Worm (Caenorhabditis elegans) whole organism, young adult: ENCODE results near the gene D2096.11.

Source experiments
- B0019.2 ChIP-seq: fragments of 200-800 bp; sonication (Bioruptor generic); conservative IDR thresholded peaks from 2 replicates; pipeline ENCODE4 v1.3.6; 2022; ENCODE audit warnings: missing genetic modification reagents, missing genetic modification characterization, missing compliant biosample characterization
- B0261.1 ChIP-seq: sonication (generic microtip); optimal IDR thresholded peaks from 2 replicates; lab custom pipeline; 2016; ENCODE audit warnings: mild to moderate bottlenecking, missing genetic modification characterization, moderate library complexity, missing compliant biosample characterization
- T07F8.4 ChIP-seq: sonication (generic microtip); optimal IDR thresholded peaks from 2 replicates; lab custom pipeline; 2016; ENCODE audit warnings: mild to moderate bottlenecking, missing genetic modification characterization, moderate library complexity, missing compliant biosample characterization
- Y67H2A.10 ChIP-seq: fragments of 200-800 bp; sonication (Bioruptor generic); conservative IDR thresholded peaks from 2 replicates; pipeline ENCODE4 v1.3.6; 2022; ENCODE audit warnings: missing genetic modification reagents, missing genetic modification characterization, missing compliant biosample characterization
- Y95B8A.8 ChIP-seq: fragments of 200-800 bp; sonication (Bioruptor generic); IDR thresholded peaks from 2 replicates; pipeline ENCODE4 v1.3.6; 2022; ENCODE audit warnings: missing genetic modification reagents, missing genetic modification characterization, missing compliant biosample characterization
- him-1 ChIP-seq: sonication (generic microtip); optimal IDR thresholded peaks from 2 replicates; lab custom pipeline; 2016; ENCODE audit warnings: missing genotype, missing genetic modification reagents, missing genetic modification characterization, missing compliant biosample characterization
- madf-6 ChIP-seq: fragments of 200-800 bp; sonication (Bioruptor generic); IDR thresholded peaks from 2 replicates; pipeline ENCODE4 v1.3.6; 2022; ENCODE audit warnings: missing genetic modification reagents, missing genetic modification characterization, missing compliant biosample characterization
- ztf-26 ChIP-seq: sonication (generic microtip); optimal IDR thresholded peaks from 2 replicates; lab custom pipeline; 2017; ENCODE audit warnings: missing genetic modification characterization, missing compliant biosample characterization

ce11 chrIV:8377501-8377900, 16.5 kb downstream of the D2096.11 start, which contains the start of gene D2096.7:
- TF ChIP-seq madf-6 (GFP tag; lab: Robert Waterston, UW), result peak; percentile 86
- no peak for TF ChIP-seq B0019.2 (GFP tag; lab: Robert Waterston, UW)
- no peak for TF ChIP-seq T07F8.4 (tag; lab: Kevin White, UChicago)
- peak; percentile 64; the same call in 1 of the 2 replicates for TF ChIP-seq Y95B8A.8
- TF ChIP-seq B0261.1 (tag; lab: Kevin White, UChicago), result peak; percentile 35
- no peak for TF ChIP-seq Y67H2A.10 (GFP tag; lab: Robert Waterston, UW)
- TF ChIP-seq him-1 (tag; lab: Kevin White, UChicago), result peak; percentile 80
- no peak for TF ChIP-seq ztf-26
